Fruit fly (Drosophila melanogaster): ENCODE data around the gene CG15601.

The CG15601 gene

dm6 chrX:15703720-15704206 lies 6.7 kb upstream of the CG15601 start, which contains the start of the genes Pis and Hap40 (continued):
- TF ChIP-seq pzg (GFP tag; optimal IDR thresholded peaks at IDR 0.05), result peak; percentile 62
- peak; percentile 33 for TF ChIP-seq CG12299 (tag; optimal IDR thresholded peaks at IDR 0.05)
- peak; percentile 34 for TF ChIP-seq ems (GFP tag; optimal IDR thresholded peaks at IDR 0.05)
- TF ChIP-seq Aef1 (GFP tag; IDR thresholded peaks at IDR 0.05), result peak; percentile 72; the same call in 2 of the 3 replicates
- no peak for TF ChIP-seq sr (GFP tag; IDR thresholded peaks at IDR 0.05)
- no peak for TF ChIP-seq NK7.1 (GFP tag; optimal IDR thresholded peaks at IDR 0.05)
- TF ChIP-seq kah (GFP tag; optimal IDR thresholded peaks at IDR 0.05), result no peak
- no peak for TF ChIP-seq pfk (GFP tag; optimal IDR thresholded peaks at IDR 0.05)
- peak; percentile 67 for TF ChIP-seq Meics (GFP tag; optimal IDR thresholded peaks at IDR 0.05)
- TF ChIP-seq zfh2 (GFP tag; optimal IDR thresholded peaks at IDR 0.05), result peak; percentile 60
- peak; percentile 68 for TF ChIP-seq CG4404 (GFP tag; IDR thresholded peaks at IDR 0.05)
- peak; percentile 94 for TF ChIP-seq ssp (GFP tag; IDR thresholded peaks at IDR 0.05)
- TF ChIP-seq CG1832 (GFP tag; optimal IDR thresholded peaks at IDR 0.05), result no peak
- peak; percentile 69 for TF ChIP-seq CG10267 (tag; optimal IDR thresholded peaks at IDR 0.05)
- no peak for TF ChIP-seq fd102C (GFP tag; optimal IDR thresholded peaks at IDR 0.05)
- no peak for TF ChIP-seq lov (optimal IDR thresholded peaks at IDR 0.05)
- no peak for TF ChIP-seq lov (GFP tag; IDR thresholded peaks at IDR 0.05)
- TF ChIP-seq HLH3B (GFP tag; IDR thresholded peaks at IDR 0.05), result peak; percentile 49; the same call in 1 of the 2 replicates
- peak; percentile 18 for TF ChIP-seq gcm (GFP tag; optimal IDR thresholded peaks at IDR 0.05)
- peak; percentile 47 for TF ChIP-seq CG7556 (GFP tag; optimal IDR thresholded peaks at IDR 0.05)
- TF ChIP-seq CG2875 (GFP tag; optimal IDR thresholded peaks at IDR 0.05), result no peak
- TF ChIP-seq pum (GFP tag; optimal IDR thresholded peaks at IDR 0.05), result peak; percentile 49
- TF ChIP-seq CG9727 (GFP tag; optimal IDR thresholded peaks at IDR 0.05), result peak; percentile 67
- peak; percentile 25 for TF ChIP-seq slp2 (GFP tag; optimal IDR thresholded peaks at IDR 0.05)
- peak; percentile 11 for TF ChIP-seq Spps (tag; optimal IDR thresholded peaks at IDR 0.05)
- TF ChIP-seq HLH4C (GFP tag; IDR thresholded peaks at IDR 0.05; ENCODE audit: partially characterized antibody), result no peak
- TF ChIP-seq Xbp1 (GFP tag; optimal IDR thresholded peaks at IDR 0.05), result peak; percentile 74
- TF ChIP-seq CG10979 (tag; optimal IDR thresholded peaks at IDR 0.05), result peak; percentile 67
- TF ChIP-seq CG11723 (GFP tag; optimal IDR thresholded peaks at IDR 0.05), result no peak
- TF ChIP-seq CG12219 (GFP tag; optimal IDR thresholded peaks at IDR 0.05), result peak; percentile 43
- peak; percentile 47 for TF ChIP-seq CG15514 (GFP tag; optimal IDR thresholded peaks at IDR 0.05)
- no peak for TF ChIP-seq CG4707 (GFP tag; optimal IDR thresholded peaks at IDR 0.05)
- peak; percentile 42 for TF ChIP-seq Fer1 (GFP tag; optimal IDR thresholded peaks at IDR 0.05)
- 0 out of 2 replicates have a peak, but pooled peaks have one; percentile 26 for TF ChIP-seq Gsc (GFP tag; IDR thresholded peaks at IDR 0.05)
- peak; percentile 50; the same call in 1 of the 2 replicates for TF ChIP-seq CG11247 (GFP tag; IDR thresholded peaks at IDR 0.05)
- peak; percentile 18 for TF ChIP-seq Myb (GFP tag; optimal IDR thresholded peaks at IDR 0.05)
- TF ChIP-seq E2f2 (GFP tag; IDR thresholded peaks at IDR 0.05), result peak; percentile 37
- TF ChIP-seq CG4854 (GFP tag; optimal IDR thresholded peaks at IDR 0.05), result no peak
- TF ChIP-seq tx (GFP tag; optimal IDR thresholded peaks at IDR 0.05), result peak; percentile 43
- peak; percentile 12 for TF ChIP-seq Six4 (GFP tag; optimal IDR thresholded peaks at IDR 0.05)
- peak; percentile 77 for TF ChIP-seq CG2712 (tag; optimal IDR thresholded peaks at IDR 0.05)
- peak; percentile 40 for TF ChIP-seq ewg (GFP tag; optimal IDR thresholded peaks at IDR 0.05)
- TF ChIP-seq Nf-YB (GFP tag; optimal IDR thresholded peaks at IDR 0.05), result peak; percentile 29
- peak; percentile 80 for TF ChIP-seq CG13775 (GFP tag; optimal IDR thresholded peaks at IDR 0.05)
- no peak for TF ChIP-seq D (optimal IDR thresholded peaks at IDR 0.05)
- peak; percentile 29 for TF ChIP-seq D (GFP tag; optimal IDR thresholded peaks at IDR 0.05)
- TF ChIP-seq CG17385 (GFP tag; optimal IDR thresholded peaks at IDR 0.05), result peak; percentile 48
- TF ChIP-seq prd (optimal IDR thresholded peaks at IDR 0.05), result no peak
- TF ChIP-seq prd (GFP tag; IDR thresholded peaks at IDR 0.05), result peak; percentile 81
- peak; percentile 74 for TF ChIP-seq Chrac-16 (GFP tag; optimal IDR thresholded peaks at IDR 0.05)
- peak; percentile 30; the same call in 1 of the 2 replicates for TF ChIP-seq Rx (GFP tag; IDR thresholded peaks at IDR 0.05)

All from whole organism, embryonic.